Worm (Caenorhabditis elegans) whole organism, early embryonic: Measurements from ENCODE around the gene nhr-264.
"Not testable (repeated sequence)": the region's sequence is repeated elsewhere in the genome, so short reads cannot be mapped to it uniquely, and the experiment has no call there.

Experiments used
- B0310.2 ChIP-seq: sonication (generic microtip); optimal IDR thresholded peaks from 2 replicates; lab custom pipeline; 2016; ENCODE audit warnings: mild to moderate bottlenecking, missing genetic modification characterization, missing compliant biosample characterization
- F13C5.2 ChIP-seq: sonication (generic microtip); optimal IDR thresholded peaks from 2 replicates; lab custom pipeline; 2017; ENCODE audit warnings: mild to moderate bottlenecking, missing genetic modification characterization, inconsistent platforms, missing compliant biosample characterization
- aly-1 ChIP-seq: sonication (generic microtip); optimal IDR thresholded peaks from 2 replicates; lab custom pipeline; 2016; ENCODE audit warnings: missing genetic modification characterization, missing compliant biosample characterization
- ama-1 ChIP-seq: fragments of 150-350 bp; optimal IDR thresholded peaks from 2 replicates; lab custom pipeline; 2014
- ceh-13 ChIP-seq: fragments of 200-800 bp; sonication (Bioruptor generic); optimal IDR thresholded peaks from 2 replicates; lab custom pipeline; 2018; ENCODE audit warnings: mild to moderate bottlenecking, missing genetic modification characterization, missing compliant biosample characterization
- ceh-36 ChIP-seq: sonication (generic microtip); optimal IDR thresholded peaks from 2 replicates; lab custom pipeline; 2016; ENCODE audit warnings: missing genetic modification characterization, inconsistent platforms, missing compliant biosample characterization
- ets-7 ChIP-seq: sonication (generic microtip); optimal IDR thresholded peaks from 2 replicates; lab custom pipeline; 2016; ENCODE audit warnings: missing genotype, missing genetic modification characterization, missing compliant biosample characterization
- flt-1 ChIP-seq: fragments of 200-800 bp; sonication (Bioruptor generic); IDR thresholded peaks from 2 replicates; pipeline ENCODE4 v1.3.6; 2022; ENCODE audit warnings: missing genetic modification characterization, missing compliant biosample characterization
- hmbx-1 ChIP-seq: sonication (generic microtip); optimal IDR thresholded peaks from 2 replicates; lab custom pipeline; 2016; ENCODE audit warnings: mild to moderate bottlenecking, missing genetic modification characterization, missing compliant biosample characterization
- hmg-4 ChIP-seq: fragments of 200-800 bp; sonication (Bioruptor generic); optimal IDR thresholded peaks from 2 replicates; lab custom pipeline; 2018; ENCODE audit warnings: mild to moderate bottlenecking, missing genetic modification characterization, missing compliant biosample characterization
- hnd-1 ChIP-seq: sonication (generic microtip); optimal IDR thresholded peaks from 2 replicates; lab custom pipeline; 2016; ENCODE audit warnings: missing genetic modification characterization, missing compliant biosample characterization
- pes-1 ChIP-seq: fragments of 200-800 bp; sonication (Bioruptor generic); IDR thresholded peaks from 2 replicates; pipeline ENCODE4 v1.3.6; 2022; ENCODE audit warnings: missing genetic modification reagents, missing genetic modification characterization, missing compliant biosample characterization
- scrt-1 ChIP-seq: fragments of 200-800 bp; sonication (Bioruptor generic); IDR thresholded peaks from 2 replicates; pipeline ENCODE4 v1.3.6; 2022; ENCODE audit warnings: missing genetic modification characterization, missing compliant biosample characterization
- sea-1 ChIP-seq: fragments of 200-800 bp; sonication (Bioruptor generic); conservative IDR thresholded peaks from 2 replicates; pipeline ENCODE4 v1.3.6; 2022; ENCODE audit warnings: missing genetic modification characterization, missing compliant biosample characterization
- tbx-11 ChIP-seq: fragments of 200-800 bp; sonication (Bioruptor generic); IDR thresholded peaks from 2 replicates; pipeline ENCODE4 v1.3.6; 2022; ENCODE audit warnings: missing genetic modification characterization, missing compliant biosample characterization
- tbx-37 ChIP-seq: fragments of 200-800 bp; sonication (Bioruptor generic); conservative IDR thresholded peaks from 2 replicates; pipeline ENCODE4 v1.3.6; 2022; ENCODE audit warnings: missing genetic modification reagents, missing genetic modification characterization, missing compliant biosample characterization
- tra-4 ChIP-seq: sonication (generic microtip); optimal IDR thresholded peaks from 2 replicates; lab custom pipeline; 2017; ENCODE audit warnings: missing genetic modification characterization, missing compliant biosample characterization

nhr-264 gene

DNA sequence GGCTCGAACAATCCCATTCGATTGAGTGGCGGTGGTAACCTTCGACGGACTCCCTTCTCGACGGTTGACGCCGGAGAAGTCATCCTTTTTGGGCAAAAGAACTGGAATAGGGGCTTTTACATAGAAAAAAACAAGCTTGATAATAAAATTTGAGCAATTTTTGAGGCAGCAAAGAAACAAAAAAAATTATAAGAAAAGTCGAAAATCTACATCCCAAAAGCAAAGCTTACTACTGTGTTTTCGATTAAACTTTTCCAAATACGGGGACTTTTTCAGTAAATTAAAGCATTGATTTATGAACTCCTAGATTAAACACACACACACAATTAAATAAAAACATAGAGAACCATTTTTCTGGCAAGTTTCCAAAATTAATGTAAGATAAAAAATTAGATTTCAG is 37.7 kb downstream of the nhr-264 start, which contains the start of gene Y11D7A.9:
Gene Y11D7A.9, minus strand, starts transcription at position 101 of the 400 bp plus-strand sequence.
- TF ChIP-seq B0310.2 (tag; lab: Kevin White, UChicago) (no peak), flt-1 (GFP tag; lab: Robert Waterston, UW) (no peak), ets-7 (tag; lab: Kevin White, UChicago) (no peak), sea-1 (no peak), pes-1 (GFP tag; lab: Robert Waterston, UW) (no peak), ceh-13 (GFP tag; lab: Kevin White, UChicago) (no peak)

DNA sequence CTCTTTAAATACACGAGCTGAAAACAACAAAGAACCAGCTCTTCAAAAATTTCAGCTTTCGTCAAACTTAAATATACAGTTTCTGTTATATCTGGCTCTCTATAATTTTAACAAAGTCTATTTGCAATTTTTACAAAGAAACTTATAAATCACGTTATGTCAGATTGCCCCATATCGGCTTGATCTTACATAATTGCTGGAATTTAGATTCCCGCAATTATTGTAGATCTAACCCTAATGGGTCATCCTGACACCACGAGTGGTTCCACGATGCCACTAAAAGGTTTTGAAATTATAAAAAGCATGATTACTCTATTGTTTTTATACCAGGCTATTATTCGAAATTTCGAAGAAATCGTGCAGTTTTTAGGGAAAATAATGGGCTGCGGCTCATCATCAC is 42.6 kb downstream of the nhr-264 start, which contains the start of gene Y11D7A.8:
Gene Y11D7A.8, plus strand, starts transcription at position 301 of the 400 bp plus-strand sequence.
- TF ChIP-seq ets-7 (tag; lab: Kevin White, UChicago) (no peak), F13C5.2 (tag; lab: Kevin White, UChicago) (no peak), tbx-37 (GFP tag; lab: Robert Waterston, UW) (no peak), pes-1 (GFP tag; lab: Robert Waterston, UW) (no peak), B0310.2 (tag; lab: Kevin White, UChicago) (no peak), flt-1 (GFP tag; lab: Robert Waterston, UW) (no peak), tbx-11 (GFP tag; lab: Robert Waterston, UW) (no peak), ceh-36 (tag; lab: Kevin White, UChicago) (no peak), hmg-4 (GFP tag; lab: Kevin White, UChicago) (no peak), hmbx-1 (tag; lab: Kevin White, UChicago) (no peak), tra-4 (tag; lab: Kevin White, UChicago) (no peak), ceh-13 (GFP tag; lab: Kevin White, UChicago) (no peak), aly-1 (tag; lab: Kevin White, UChicago) (no peak), scrt-1 (GFP tag; lab: Robert Waterston, UW) (no peak), hnd-1 (tag; lab: Kevin White, UChicago) (no peak), ama-1 (lab: Kevin White, UChicago) (no peak), sea-1 (no peak)

DNA sequence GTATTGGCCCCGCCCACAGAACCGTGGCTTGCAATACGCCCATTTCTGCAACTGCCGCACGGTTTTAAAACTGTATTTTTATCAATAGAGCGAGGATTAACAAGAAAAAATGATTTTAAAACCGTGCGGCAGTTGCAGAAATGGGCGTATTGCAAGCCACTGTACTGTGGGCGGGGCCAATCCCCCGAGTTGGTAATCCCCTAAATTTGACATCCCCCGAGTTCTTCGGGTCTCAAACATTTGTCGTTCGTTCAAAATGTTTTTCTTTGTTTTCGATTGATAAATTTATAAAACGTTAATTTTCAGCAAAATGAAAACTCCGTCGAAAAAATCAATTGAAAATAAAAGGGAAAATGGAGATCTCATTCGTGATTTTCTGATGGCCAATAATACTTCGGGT is 44.5 kb downstream of the nhr-264 start, which contains the start of gene Y11D7A.7:
Gene Y11D7A.7, plus strand, starts transcription at position 301 of the 400 bp plus-strand sequence.
- TF ChIP-seq scrt-1 (GFP tag; lab: Robert Waterston, UW); F13C5.2 (tag; lab: Kevin White, UChicago); ceh-13 (GFP tag; lab: Kevin White, UChicago): not testable (repeated sequence)

DNA sequence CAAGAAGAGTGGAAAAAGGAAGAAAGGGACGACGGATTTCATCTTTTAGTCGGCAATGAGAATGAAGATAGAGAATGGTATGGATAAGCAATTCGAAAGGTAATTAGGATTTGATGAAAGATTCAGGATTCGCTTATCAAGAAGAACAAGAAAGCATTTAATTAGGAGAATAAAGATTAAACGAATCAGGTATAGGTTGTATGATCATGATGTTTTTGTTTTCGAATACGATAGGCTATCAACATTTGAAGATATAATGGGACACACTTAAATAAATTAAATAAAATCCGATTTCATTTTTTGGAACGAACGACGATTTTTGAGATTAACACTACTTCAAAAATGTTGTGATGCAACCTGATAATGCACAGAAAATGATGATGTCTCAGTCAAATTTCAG is 48.3 kb downstream of the nhr-264 start, which contains the start of gene Y11D7A.5:
Gene Y11D7A.5, minus strand, starts transcription at position 101 of the 400 bp plus-strand sequence.
- no peak for TF ChIP-seq tbx-11 (GFP tag; lab: Robert Waterston, UW)
- TF ChIP-seq ama-1 (lab: Kevin White, UChicago): no peak
- no peak for TF ChIP-seq hnd-1 (tag; lab: Kevin White, UChicago)
- no peak for TF ChIP-seq ceh-36 (tag; lab: Kevin White, UChicago)
- no peak for TF ChIP-seq ets-7 (tag; lab: Kevin White, UChicago)
- no peak for TF ChIP-seq scrt-1 (GFP tag; lab: Robert Waterston, UW)
- no peak for TF ChIP-seq hmg-4 (GFP tag; lab: Kevin White, UChicago)
- no peak for TF ChIP-seq hmbx-1 (tag; lab: Kevin White, UChicago)
- no peak for TF ChIP-seq aly-1 (tag; lab: Kevin White, UChicago)
- TF ChIP-seq tbx-37 (GFP tag; lab: Robert Waterston, UW): no peak

DNA sequence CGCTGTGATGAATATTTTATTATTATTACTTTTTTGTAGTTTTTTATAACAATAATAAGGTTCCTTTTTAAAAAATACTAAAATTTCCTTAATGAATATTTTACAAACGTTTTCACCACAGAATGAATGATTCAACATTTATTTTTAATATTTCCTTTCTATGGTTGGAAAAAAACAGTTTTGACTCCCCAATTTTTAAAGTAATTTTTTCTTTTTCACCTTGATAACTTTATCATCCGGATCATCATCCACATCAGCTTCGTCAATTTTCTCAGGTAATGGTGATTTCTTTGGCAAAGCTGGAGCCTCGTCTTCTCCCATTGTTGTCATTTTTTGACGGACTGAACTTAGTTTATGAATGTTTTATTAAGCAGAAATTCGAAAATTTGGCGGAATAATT is 50.1 kb downstream of the nhr-264 start, which contains the start of gene rab-28:
Gene rab-28, minus strand, starts transcription at position 343 of the 400 bp plus-strand sequence.
- no peak for TF ChIP-seq aly-1 (tag; lab: Kevin White, UChicago)
- TF ChIP-seq pes-1 (GFP tag; lab: Robert Waterston, UW): no peak
- TF ChIP-seq tbx-37 (GFP tag; lab: Robert Waterston, UW): no peak
- TF ChIP-seq tra-4 (tag; lab: Kevin White, UChicago): no peak
